Fruit fly (Drosophila melanogaster) whole organism, embryonic: Measurements from ENCODE around the gene udt.
A peak's percentile ranks its signal among the peaks of the same experiment; 100 is the strongest.

ENCODE experiments used
- Ada2b ChIP-seq: fragments of 200-800 bp; sonication (Bioruptor generic); IDR thresholded peaks from 2 replicates; pipeline ENCODE4 v1.3.6; 2022; ENCODE audit warnings: missing biosample characterization, missing genetic modification characterization
- CG10366 ChIP-seq: fragments of 200-800 bp; sonication (Bioruptor generic); IDR thresholded peaks from 2 replicates; pipeline ENCODE4 v1.3.6; 2022; ENCODE audit warnings: missing biosample characterization, missing genetic modification characterization
- CG14050 ChIP-seq: fragments of 200-800 bp; sonication (Bioruptor generic); IDR thresholded peaks from 3 replicates; pipeline ENCODE4 v1.3.6; 2022; ENCODE audit warnings: missing biosample characterization, missing genetic modification characterization
- CG1602 ChIP-seq: fragments of 200-800 bp; sonication (Bioruptor generic); optimal IDR thresholded peaks from 3 replicates; lab custom pipeline; 2016; ENCODE audit warnings: missing biosample characterization, missing genetic modification characterization
- CG17385 ChIP-seq: fragments of 200-800 bp; sonication (Bioruptor generic); optimal IDR thresholded peaks from 3 replicates; lab custom pipeline; 2018; ENCODE audit warnings: missing biosample characterization, mild to moderate bottlenecking, missing genetic modification characterization
- CG17802 ChIP-seq: fragments of 200-800 bp; sonication (Bioruptor generic); optimal IDR thresholded peaks from 2 replicates; lab custom pipeline; 2018; ENCODE audit warnings: missing biosample characterization, mild to moderate bottlenecking, missing genetic modification characterization, moderate library complexity
- CG32532 ChIP-seq: fragments of 200-800 bp; sonication (Bioruptor generic); IDR thresholded peaks from 2 replicates; pipeline ENCODE4 v1.3.6; 2022; ENCODE audit warnings: missing biosample characterization, missing genetic modification characterization
- CG32767 ChIP-seq: fragments of 200-800 bp; sonication (Bioruptor generic); IDR thresholded peaks from 2 replicates; pipeline ENCODE4 v1.3.6; 2022; ENCODE audit warnings: missing biosample characterization, missing genetic modification characterization
- CG33213 ChIP-seq: fragments of 200-800 bp; sonication (Bioruptor generic); optimal IDR thresholded peaks from 3 replicates; lab custom pipeline; 2016; ENCODE audit warnings: missing biosample characterization, missing genetic modification characterization
- CG33557 ChIP-seq: fragments of 200-800 bp; sonication (Bioruptor generic); optimal IDR thresholded peaks from 2 replicates; lab custom pipeline; 2019; ENCODE audit warnings: missing biosample characterization, mild to moderate bottlenecking, missing genetic modification characterization, moderate library complexity
- CG4820 ChIP-seq: fragments of 200-800 bp; sonication (Bioruptor generic); optimal IDR thresholded peaks from 3 replicates; lab custom pipeline; 2016; ENCODE audit warnings: missing biosample characterization, missing genetic modification characterization
- CG7987 ChIP-seq: fragments of 200-800 bp; sonication (Bioruptor generic); optimal IDR thresholded peaks from 2 replicates; lab custom pipeline; 2018; ENCODE audit warnings: missing biosample characterization, mild to moderate bottlenecking, missing genetic modification characterization, moderate library complexity
- D19A ChIP-seq: fragments of 200-800 bp; optimal IDR thresholded peaks from 3 replicates; lab custom pipeline; 2019; ENCODE audit warnings: missing biosample characterization, mild to moderate bottlenecking, missing genetic modification characterization, moderate library complexity
- Dp ChIP-seq: fragments of 200-800 bp; sonication (Bioruptor generic); optimal IDR thresholded peaks from 2 replicates; lab custom pipeline; 2018; ENCODE audit warnings: missing biosample characterization, mild to moderate bottlenecking, missing genetic modification characterization, moderate library complexity
- Ets97D ChIP-seq: fragments of 200-800 bp; sonication (Bioruptor generic); optimal IDR thresholded peaks from 3 replicates; lab custom pipeline; 2016; ENCODE audit warnings: missing biosample characterization, missing genetic modification characterization
- Gsc ChIP-seq: fragments of 200-800 bp; sonication (Bioruptor generic); IDR thresholded peaks from 2 replicates; pipeline ENCODE4 v1.3.6; 2022; ENCODE audit warnings: missing biosample characterization, missing genetic modification characterization
- Hand ChIP-seq: fragments of 200-800 bp; sonication (Bioruptor generic); optimal IDR thresholded peaks from 2 replicates; lab custom pipeline; 2017; ENCODE audit warnings: mild to moderate bottlenecking, missing biosample characterization, missing genetic modification reagents, missing genetic modification characterization
- NFAT ChIP-seq: fragments of 200-800 bp; sonication (Bioruptor generic); IDR thresholded peaks from 2 replicates; pipeline ENCODE4 v1.3.6; 2022; ENCODE audit warnings: missing biosample characterization, missing genetic modification characterization
- Rx ChIP-seq: fragments of 200-800 bp; sonication (Bioruptor generic); IDR thresholded peaks from 2 replicates; pipeline ENCODE4 v1.3.6; 2022; ENCODE audit warnings: missing biosample characterization, missing genetic modification characterization
- Trl ChIP-seq, 3 experiments: fragments of >200 bp in 2 of 3; fragments of 200-800 bp in 1 of 3; sonication (Bioruptor generic) in 1 of 3; optimal IDR thresholded peaks; 2 replicates in 1 of 3; 3 replicates in 2 of 3; lab custom pipeline; 2016 to 2017; ENCODE audit warnings: missing biosample characterization in 1 of 3, missing genetic modification characterization in 1 of 3
- amos ChIP-seq: fragments of 200-800 bp; sonication (Bioruptor generic); IDR thresholded peaks from 2 replicates; pipeline ENCODE4 v1.3.6; 2022; ENCODE audit warnings: missing biosample characterization, missing genetic modification characterization; ENCODE audit not compliant: partially characterized antibody
- aop ChIP-seq: fragments of 200-800 bp; sonication (Bioruptor generic); IDR thresholded peaks from 2 replicates; pipeline ENCODE4 v1.3.6; 2022; ENCODE audit warnings: missing biosample characterization, missing genetic modification characterization
- ap ChIP-seq: fragments of 200-800 bp; sonication (Bioruptor generic); IDR thresholded peaks from 2 replicates; pipeline ENCODE4 v1.3.6; 2022; ENCODE audit warnings: missing biosample characterization, missing genetic modification characterization
- bsh ChIP-seq, 2 experiments: fragments of 200-800 bp; sonication (Bioruptor generic); optimal IDR thresholded peaks; 2 replicates each; lab custom pipeline; 2017 to 2018; ENCODE audit warnings: mild to moderate bottlenecking in 2 of 2, missing biosample characterization in 2 of 2, missing genetic modification characterization in 2 of 2, moderate library complexity in 1 of 2
- cas ChIP-seq: fragments of 200-800 bp; sonication (Bioruptor generic); IDR thresholded peaks from 2 replicates; pipeline ENCODE4 v1.3.6; 2022; ENCODE audit warnings: missing biosample characterization, missing genetic modification characterization
- chinmo ChIP-seq: fragments of 200-800 bp; sonication (Bioruptor generic); IDR thresholded peaks from 4 replicates; pipeline ENCODE4 v1.3.6; 2022; ENCODE audit warnings: missing biosample characterization, missing genetic modification characterization; ENCODE audit not compliant: partially characterized antibody
- dati ChIP-seq: fragments of 200-800 bp; sonication (Bioruptor generic); IDR thresholded peaks from 2 replicates; pipeline ENCODE4 v1.3.6; 2022; ENCODE audit warnings: missing biosample characterization, missing genetic modification characterization
- gce ChIP-seq: fragments of 200-800 bp; sonication (Bioruptor generic); IDR thresholded peaks from 3 replicates; pipeline ENCODE4 v1.3.6; 2022; ENCODE audit warnings: missing biosample characterization, missing genetic modification characterization
- hb ChIP-seq: fragments of 200-800 bp; sonication (Bioruptor generic); IDR thresholded peaks from 3 replicates; pipeline ENCODE4 v1.3.6; 2022; ENCODE audit warnings: missing biosample characterization, missing genetic modification characterization; ENCODE audit not compliant: partially characterized antibody
- kni ChIP-seq: fragments of 200-800 bp; sonication (Bioruptor generic); optimal IDR thresholded peaks from 3 replicates; lab custom pipeline; 2017; ENCODE audit warnings: mild to moderate bottlenecking, missing biosample characterization, missing genetic modification reagents, missing genetic modification characterization
- maf-S ChIP-seq: fragments of 200-800 bp; sonication (Bioruptor generic); optimal IDR thresholded peaks from 2 replicates; lab custom pipeline; 2016; ENCODE audit warnings: missing biosample characterization, missing genetic modification characterization
- mirr ChIP-seq: fragments of 200-800 bp; sonication (Bioruptor generic); optimal IDR thresholded peaks from 3 replicates; lab custom pipeline; 2018; ENCODE audit warnings: missing biosample characterization, mild to moderate bottlenecking, missing genetic modification characterization
- repo ChIP-seq: fragments of 200-800 bp; sonication (Bioruptor generic); optimal IDR thresholded peaks from 2 replicates; lab custom pipeline; 2016; ENCODE audit warnings: missing biosample characterization, missing genetic modification characterization
- run ChIP-seq: fragments of 200-800 bp; sonication (Bioruptor generic); optimal IDR thresholded peaks from 3 replicates; lab custom pipeline; 2018; ENCODE audit warnings: missing biosample characterization, mild to moderate bottlenecking, missing genetic modification characterization
- sisA ChIP-seq: fragments of 200-800 bp; sonication (Bioruptor generic); IDR thresholded peaks from 2 replicates; pipeline ENCODE4 v1.3.6; 2022; ENCODE audit warnings: missing biosample characterization, missing genetic modification characterization
- slp2 ChIP-seq: fragments of 200-800 bp; sonication (Bioruptor generic); optimal IDR thresholded peaks from 2 replicates; lab custom pipeline; 2016; ENCODE audit warnings: missing biosample characterization, missing genetic modification characterization
- vnd ChIP-seq: fragments of 200-800 bp; sonication (Bioruptor generic); IDR thresholded peaks from 3 replicates; pipeline ENCODE4 v1.3.6; 2022; ENCODE audit warnings: missing biosample characterization, missing genetic modification characterization; ENCODE audit not compliant: partially characterized antibody
- z ChIP-seq: fragments of 200-800 bp; sonication (Bioruptor generic); IDR thresholded peaks from 3 replicates; pipeline ENCODE4 v1.3.6; 2022; ENCODE audit warnings: missing biosample characterization, missing genetic modification characterization
- zfh1 ChIP-seq: fragments of 200-800 bp; sonication (Bioruptor generic); IDR thresholded peaks from 3 replicates; pipeline ENCODE4 v1.3.6; 2022; ENCODE audit warnings: missing biosample characterization, missing genetic modification characterization

The udt gene

dm6 chr3R:23723381-23724034 is 39.6 kb downstream of the udt start (continued):
- no peak for TF ChIP-seq cas (GFP tag; lab: Robert Waterston, UW)
- no peak for TF ChIP-seq Ets97D (GFP tag; lab: Kevin White, UChicago)
- TF ChIP-seq CG17385 (GFP tag; lab: Kevin White, UChicago) = peak; percentile 25
- TF ChIP-seq maf-S = no peak
- no peak for TF ChIP-seq sisA (GFP tag; lab: Robert Waterston, UW)
- TF ChIP-seq vnd = no peak
- no peak for TF ChIP-seq CG10366 (GFP tag; lab: Robert Waterston, UW)
- peak; percentile 91 for TF ChIP-seq gce
- TF ChIP-seq CG33557 = peak; percentile 30
- TF ChIP-seq CG7987 = peak; percentile 76
- TF ChIP-seq chinmo (GFP tag; lab: Robert Waterston, UW) = peak; percentile 76; the same call in 1 of the 4 replicates
- TF ChIP-seq Gsc = no peak
- TF ChIP-seq slp2 (GFP tag; lab: Kevin White, UChicago) = peak; percentile 56
- TF ChIP-seq z (GFP tag; lab: Robert Waterston, UW) = peak; percentile 56; the same call in 1 of the 3 replicates
- TF ChIP-seq CG1602 (GFP tag; lab: Kevin White, UChicago) = no peak
- peak; percentile 68 to 89 for TF ChIP-seq Trl (optimal IDR thresholded peaks at IDR 0.05; lab: Kevin White, UChicago)
- TF ChIP-seq Trl (GFP tag; optimal IDR thresholded peaks at IDR 0.05; lab: Kevin White, UChicago) = peak; percentile 83
- no peak for TF ChIP-seq aop (GFP tag; lab: Robert Waterston, UW)
- TF ChIP-seq ap (GFP tag; lab: Robert Waterston, UW) = no peak
- TF ChIP-seq D19A (tag; lab: Kevin White, UChicago) = no peak
- TF ChIP-seq CG14050 (GFP tag; lab: Robert Waterston, UW) = peak; percentile 69; the same call in 2 of the 3 replicates
- TF ChIP-seq CG17802 (tag; lab: Kevin White, UChicago) = no peak
- no peak for TF ChIP-seq CG32532
- peak; percentile 47 for TF ChIP-seq CG32767 (GFP tag; lab: Robert Waterston, UW)
- peak; percentile 52 for TF ChIP-seq Ada2b
- no peak; the same call in 1 of the 2 replicates for TF ChIP-seq Rx (GFP tag; lab: Robert Waterston, UW)
- peak; percentile 61 for TF ChIP-seq CG33213
- TF ChIP-seq hb = no peak
- TF ChIP-seq repo (GFP tag; lab: Kevin White, UChicago) = peak; percentile 85
- no peak for TF ChIP-seq Dp (GFP tag; lab: Kevin White, UChicago)
- 0 out of 2 replicates have a peak, but pooled peaks have one; percentile 19 for TF ChIP-seq dati (GFP tag; lab: Robert Waterston, UW)
- no peak for TF ChIP-seq CG4820 (GFP tag; lab: Kevin White, UChicago)
- TF ChIP-seq bsh (GFP tag; optimal IDR thresholded peaks at IDR 0.05; lab: Kevin White, UChicago) = peak in 1 of 2 experiments; percentile 44
- TF ChIP-seq run (tag; lab: Kevin White, UChicago) = peak; percentile 43
- peak; percentile 70 for TF ChIP-seq kni (GFP tag; lab: Kevin White, UChicago)
- TF ChIP-seq Hand (GFP tag; lab: Kevin White, UChicago) = no peak
- TF ChIP-seq amos (GFP tag; lab: Robert Waterston, UW) = no peak; the same call in 1 of the 2 replicates
- TF ChIP-seq NFAT (GFP tag; lab: Robert Waterston, UW) = no peak
- peak; percentile 77 for TF ChIP-seq zfh1 (GFP tag; lab: Robert Waterston, UW)
- TF ChIP-seq mirr = peak; percentile 74
